Fruit fly (Drosophila melanogaster): ENCODE data around the gene CG8757.

Gene CG8757

DNA sequence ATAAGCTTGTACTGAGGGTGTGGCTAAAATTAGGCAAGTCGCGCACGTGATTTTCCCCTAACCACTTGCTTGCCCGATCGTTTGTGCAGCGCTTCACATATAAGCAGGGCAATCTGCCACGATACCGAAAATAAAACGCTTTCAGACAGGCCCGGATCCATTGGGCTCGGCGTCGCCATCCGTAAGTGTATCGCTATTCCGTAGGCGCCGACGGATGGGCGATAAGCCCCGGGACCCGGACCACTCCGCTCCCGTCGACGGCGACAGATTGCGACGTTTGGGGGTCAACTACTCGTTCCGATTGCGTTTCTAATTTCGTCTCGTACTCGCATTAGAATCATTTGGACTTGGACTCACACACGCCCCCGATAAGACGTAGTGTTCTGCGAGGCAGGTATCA is 20.4 kb upstream of the CG8757 start (continued):
- TF ChIP-seq eyg (GFP tag; optimal IDR thresholded peaks at IDR 0.05) (no peak), fu2 (GFP tag; optimal IDR thresholded peaks at IDR 0.05) (peak; percentile 77), Drgx (GFP tag; IDR thresholded peaks at IDR 0.05) (peak; percentile 71), ems (GFP tag; optimal IDR thresholded peaks at IDR 0.05) (peak; percentile 89), toy (GFP tag; IDR thresholded peaks at IDR 0.05) (peak; percentile 83; the same call in 1 of the 2 replicates), unc-4 (GFP tag; IDR thresholded peaks at IDR 0.05; ENCODE audit: partially characterized antibody) (no peak), sc (optimal IDR thresholded peaks at IDR 0.05) (no peak), sc (GFP tag; optimal IDR thresholded peaks at IDR 0.05) (peak; percentile 46), Hmr (GFP tag; optimal IDR thresholded peaks at IDR 0.05) (peak; percentile 88), bcd (GFP tag; optimal IDR thresholded peaks at IDR 0.05) (peak; percentile 69), ro (GFP tag; IDR thresholded peaks at IDR 0.05) (no peak), CG4707 (GFP tag; optimal IDR thresholded peaks at IDR 0.05) (peak; percentile 5), D (optimal IDR thresholded peaks at IDR 0.05) (no peak), D (GFP tag; optimal IDR thresholded peaks at IDR 0.05) (no peak), Mad (GFP tag; optimal IDR thresholded peaks at IDR 0.05) (peak; percentile 85), gce (GFP tag; IDR thresholded peaks at IDR 0.05) (peak; percentile 64; the same call in 1 of the 3 replicates), Six4 (GFP tag; optimal IDR thresholded peaks at IDR 0.05) (no peak), CG8765 (GFP tag; IDR thresholded peaks at IDR 0.05) (no peak), seq (GFP tag; IDR thresholded peaks at IDR 0.05) (peak; percentile 89), Hand (GFP tag; optimal IDR thresholded peaks at IDR 0.05) (peak; percentile 55), CG9876 (GFP tag; optimal IDR thresholded peaks at IDR 0.05) (peak; percentile 72), psq (GFP tag; optimal IDR thresholded peaks at IDR 0.05) (peak; percentile 58), odd (GFP tag; optimal IDR thresholded peaks at IDR 0.05) (peak; percentile 40), stwl (tag; optimal IDR thresholded peaks at IDR 0.05) (no peak), CG1647 (GFP tag; optimal IDR thresholded peaks at IDR 0.05) (peak; percentile 4), emc (GFP tag; optimal IDR thresholded peaks at IDR 0.05) (no peak), B-H2 (GFP tag; optimal IDR thresholded peaks at IDR 0.05) (peak; percentile 88), ase (GFP tag; IDR thresholded peaks at IDR 0.05) (peak; percentile 91), CG17359 (tag; optimal IDR thresholded peaks at IDR 0.05) (peak; percentile 71), Lim3 (GFP tag; IDR thresholded peaks at IDR 0.05) (peak; percentile 73), Adf1 (GFP tag; IDR thresholded peaks at IDR 0.05) (peak; percentile 84), dmrt11E (tag; optimal IDR thresholded peaks at IDR 0.05) (peak; percentile 17), sna (GFP tag; IDR thresholded peaks at IDR 0.05; ENCODE audit: partially characterized antibody) (0 out of 2 replicates have a peak, but pooled peaks have one; percentile 20), TFAM (GFP tag; optimal IDR thresholded peaks at IDR 0.05) (no peak), ara (GFP tag; IDR thresholded peaks at IDR 0.05) (0 out of 2 replicates have a peak, but pooled peaks have one; percentile 31), Dll (GFP tag; IDR thresholded peaks at IDR 0.05; ENCODE audit: partially characterized antibody) (no peak), CG11456 (GFP tag; IDR thresholded peaks at IDR 0.05) (peak; percentile 99), CG8089 (GFP tag; optimal IDR thresholded peaks at IDR 0.05) (peak; percentile 76), en (GFP tag; optimal IDR thresholded peaks at IDR 0.05) (peak; percentile 78), Hr3 (GFP tag; optimal IDR thresholded peaks at IDR 0.05) (peak; percentile 85), tna (GFP tag; IDR thresholded peaks at IDR 0.05; ENCODE audit: partially characterized antibody) (peak; percentile 56; the same call in 1 of the 2 replicates), sim (GFP tag; IDR thresholded peaks at IDR 0.05) (peak; percentile 79), BtbVII (GFP tag; optimal IDR thresholded peaks at IDR 0.05) (no peak), Ptx1 (GFP tag; IDR thresholded peaks at IDR 0.05) (no peak; the same call in none of the 2 replicates), Jarid2 (GFP tag; optimal IDR thresholded peaks at IDR 0.05) (no peak), CHES-1-like (GFP tag; optimal IDR thresholded peaks at IDR 0.05) (peak; percentile 87), Neu2 (GFP tag; optimal IDR thresholded peaks at IDR 0.05; ENCODE audit: borderline replicate concordance) (no peak), lbe (GFP tag; optimal IDR thresholded peaks at IDR 0.05) (no peak), CG10565 (GFP tag; optimal IDR thresholded peaks at IDR 0.05) (no peak), CG1603 (tag; optimal IDR thresholded peaks at IDR 0.05) (peak; percentile 91), Sry-β (GFP tag; optimal IDR thresholded peaks at IDR 0.05) (no peak), CG9932 (GFP tag; IDR thresholded peaks at IDR 0.05) (peak; percentile 97)
